Worm (Caenorhabditis elegans) whole organism, early embryonic: ENCODE results near the gene C54D10.9.

ENCODE experiments used
- B0310.2 ChIP-seq: sonication (generic microtip); optimal IDR thresholded peaks from 2 replicates; lab custom pipeline; 2016; ENCODE audit warnings: mild to moderate bottlenecking, missing genetic modification characterization, missing compliant biosample characterization
- F13C5.2 ChIP-seq: sonication (generic microtip); optimal IDR thresholded peaks from 2 replicates; lab custom pipeline; 2017; ENCODE audit warnings: mild to moderate bottlenecking, missing genetic modification characterization, inconsistent platforms, missing compliant biosample characterization
- aly-1 ChIP-seq: sonication (generic microtip); optimal IDR thresholded peaks from 2 replicates; lab custom pipeline; 2016; ENCODE audit warnings: missing genetic modification characterization, missing compliant biosample characterization
- ama-1 ChIP-seq: fragments of 150-350 bp; optimal IDR thresholded peaks from 2 replicates; lab custom pipeline; 2014
- ceh-13 ChIP-seq: fragments of 200-800 bp; sonication (Bioruptor generic); optimal IDR thresholded peaks from 2 replicates; lab custom pipeline; 2018; ENCODE audit warnings: mild to moderate bottlenecking, missing genetic modification characterization, missing compliant biosample characterization
- ceh-36 ChIP-seq: sonication (generic microtip); optimal IDR thresholded peaks from 2 replicates; lab custom pipeline; 2016; ENCODE audit warnings: missing genetic modification characterization, inconsistent platforms, missing compliant biosample characterization
- ets-7 ChIP-seq: sonication (generic microtip); optimal IDR thresholded peaks from 2 replicates; lab custom pipeline; 2016; ENCODE audit warnings: missing genotype, missing genetic modification characterization, missing compliant biosample characterization
- flt-1 ChIP-seq: fragments of 200-800 bp; sonication (Bioruptor generic); IDR thresholded peaks from 2 replicates; pipeline ENCODE4 v1.3.6; 2022; ENCODE audit warnings: missing genetic modification characterization, missing compliant biosample characterization
- hmbx-1 ChIP-seq: sonication (generic microtip); optimal IDR thresholded peaks from 2 replicates; lab custom pipeline; 2016; ENCODE audit warnings: mild to moderate bottlenecking, missing genetic modification characterization, missing compliant biosample characterization
- hmg-4 ChIP-seq: fragments of 200-800 bp; sonication (Bioruptor generic); optimal IDR thresholded peaks from 2 replicates; lab custom pipeline; 2018; ENCODE audit warnings: mild to moderate bottlenecking, missing genetic modification characterization, missing compliant biosample characterization
- hnd-1 ChIP-seq: sonication (generic microtip); optimal IDR thresholded peaks from 2 replicates; lab custom pipeline; 2016; ENCODE audit warnings: missing genetic modification characterization, missing compliant biosample characterization
- pes-1 ChIP-seq: fragments of 200-800 bp; sonication (Bioruptor generic); IDR thresholded peaks from 2 replicates; pipeline ENCODE4 v1.3.6; 2022; ENCODE audit warnings: missing genetic modification reagents, missing genetic modification characterization, missing compliant biosample characterization
- scrt-1 ChIP-seq: fragments of 200-800 bp; sonication (Bioruptor generic); IDR thresholded peaks from 2 replicates; pipeline ENCODE4 v1.3.6; 2022; ENCODE audit warnings: missing genetic modification characterization, missing compliant biosample characterization
- sea-1 ChIP-seq: fragments of 200-800 bp; sonication (Bioruptor generic); conservative IDR thresholded peaks from 2 replicates; pipeline ENCODE4 v1.3.6; 2022; ENCODE audit warnings: missing genetic modification characterization, missing compliant biosample characterization
- tbx-11 ChIP-seq: fragments of 200-800 bp; sonication (Bioruptor generic); IDR thresholded peaks from 2 replicates; pipeline ENCODE4 v1.3.6; 2022; ENCODE audit warnings: missing genetic modification characterization, missing compliant biosample characterization
- tbx-37 ChIP-seq: fragments of 200-800 bp; sonication (Bioruptor generic); conservative IDR thresholded peaks from 2 replicates; pipeline ENCODE4 v1.3.6; 2022; ENCODE audit warnings: missing genetic modification reagents, missing genetic modification characterization, missing compliant biosample characterization
- tra-4 ChIP-seq: sonication (generic microtip); optimal IDR thresholded peaks from 2 replicates; lab custom pipeline; 2017; ENCODE audit warnings: missing genetic modification characterization, missing compliant biosample characterization

The C54D10.9 gene

ce11 chrV:12450441-12450840 lies 3.5 kb downstream of the C54D10.9 start, which contains the start of gene F28C1.1:
Gene F28C1.1, plus strand, starts transcription at chrV:12450805.
- TF ChIP-seq tbx-37 (GFP tag; lab: Robert Waterston, UW), result no peak
- TF ChIP-seq hnd-1 (tag; lab: Kevin White, UChicago), result no peak
- TF ChIP-seq tbx-11 (GFP tag; lab: Robert Waterston, UW), result no peak
- peak; percentile 17 for TF ChIP-seq F13C5.2 (tag; lab: Kevin White, UChicago)

DNA sequence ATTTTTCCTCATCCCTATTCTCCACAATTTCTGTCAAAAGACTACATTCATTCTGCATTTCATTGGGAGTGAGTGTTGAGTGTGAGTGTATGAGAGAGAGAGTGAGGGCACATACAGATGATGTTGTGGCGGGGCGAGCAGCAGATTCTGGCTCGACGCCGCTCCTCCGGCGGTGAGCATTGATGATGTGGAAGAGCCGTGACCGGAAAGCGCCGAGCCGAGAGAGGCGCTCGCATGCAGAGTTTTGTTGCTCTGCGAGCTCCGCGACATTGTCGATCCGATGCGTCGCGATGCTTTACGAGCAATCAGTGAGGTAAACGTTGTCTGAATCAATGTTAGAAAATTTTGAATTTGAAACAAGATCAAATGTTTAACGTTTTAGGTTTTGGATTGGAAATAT lies 8.7 kb downstream of the C54D10.9 start:
- TF ChIP-seq tbx-37 (GFP tag; lab: Robert Waterston, UW) (no peak), scrt-1 (GFP tag; lab: Robert Waterston, UW) (no peak), hmg-4 (GFP tag; lab: Kevin White, UChicago) (no peak), ceh-36 (tag; lab: Kevin White, UChicago) (no peak), ceh-13 (GFP tag; lab: Kevin White, UChicago) (no peak), hnd-1 (tag; lab: Kevin White, UChicago) (no peak), F13C5.2 (tag; lab: Kevin White, UChicago) (no peak), aly-1 (tag; lab: Kevin White, UChicago) (no peak), hmbx-1 (tag; lab: Kevin White, UChicago) (no peak), pes-1 (GFP tag; lab: Robert Waterston, UW) (no peak), B0310.2 (tag; lab: Kevin White, UChicago) (no peak)

DNA sequence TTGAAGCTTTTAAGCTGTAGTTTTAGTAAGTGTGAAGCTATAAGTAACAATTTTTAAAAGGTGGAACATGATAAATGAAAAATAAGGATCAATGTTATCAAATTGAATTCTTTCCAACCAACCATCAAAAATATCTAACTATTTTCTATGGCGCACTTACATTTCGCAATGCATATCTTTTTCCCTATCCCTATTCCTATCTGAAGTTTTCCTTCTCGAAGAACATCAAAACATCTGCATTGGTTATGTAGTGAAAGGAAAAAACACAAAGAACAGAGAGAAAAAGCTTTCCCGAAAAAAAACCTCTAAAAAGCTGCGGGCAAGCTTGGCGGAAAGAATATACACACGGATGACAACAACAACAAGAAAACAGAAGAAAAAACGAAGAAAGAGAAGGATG lies 13.6 kb downstream of the C54D10.9 start:
- TF ChIP-seq aly-1 (tag; lab: Kevin White, UChicago), result no peak
- no peak for TF ChIP-seq hmg-4 (GFP tag; lab: Kevin White, UChicago)
- no peak for TF ChIP-seq scrt-1 (GFP tag; lab: Robert Waterston, UW)
- no peak for TF ChIP-seq ceh-36 (tag; lab: Kevin White, UChicago)
- no peak for TF ChIP-seq ama-1 (lab: Kevin White, UChicago)
- no peak for TF ChIP-seq tra-4
- no peak for TF ChIP-seq flt-1 (GFP tag; lab: Robert Waterston, UW)
- TF ChIP-seq hmbx-1 (tag; lab: Kevin White, UChicago), result no peak
- no peak for TF ChIP-seq sea-1 (GFP tag; lab: Robert Waterston, UW)
- no peak for TF ChIP-seq pes-1 (GFP tag; lab: Robert Waterston, UW)
- TF ChIP-seq tbx-37 (GFP tag; lab: Robert Waterston, UW), result no peak
- no peak for TF ChIP-seq tbx-11 (GFP tag; lab: Robert Waterston, UW)
- TF ChIP-seq B0310.2 (tag; lab: Kevin White, UChicago), result no peak
- no peak for TF ChIP-seq ets-7 (tag; lab: Kevin White, UChicago)
- TF ChIP-seq ceh-13 (GFP tag; lab: Kevin White, UChicago), result no peak
- no peak for TF ChIP-seq hnd-1 (tag; lab: Kevin White, UChicago)
- no peak for TF ChIP-seq F13C5.2 (tag; lab: Kevin White, UChicago)

ce11 chrV:12462908-12463307 lies 16.0 kb downstream of the C54D10.9 start, which contains the start of gene egl-10:
Gene egl-10, minus strand, starts transcription at chrV:12463008.
- no peak for TF ChIP-seq hnd-1 (tag; lab: Kevin White, UChicago)
- TF ChIP-seq scrt-1 (GFP tag; lab: Robert Waterston, UW), result no peak
- TF ChIP-seq aly-1 (tag; lab: Kevin White, UChicago), result no peak
- TF ChIP-seq tra-4, result no peak
- TF ChIP-seq B0310.2 (tag; lab: Kevin White, UChicago), result no peak
- no peak for TF ChIP-seq hmbx-1 (tag; lab: Kevin White, UChicago)
- TF ChIP-seq tbx-37 (GFP tag; lab: Robert Waterston, UW), result no peak
- no peak for TF ChIP-seq F13C5.2 (tag; lab: Kevin White, UChicago)
- no peak for TF ChIP-seq flt-1 (GFP tag; lab: Robert Waterston, UW)
- no peak for TF ChIP-seq hmg-4 (GFP tag; lab: Kevin White, UChicago)
- no peak for TF ChIP-seq tbx-11 (GFP tag; lab: Robert Waterston, UW)
- no peak for TF ChIP-seq ets-7 (tag; lab: Kevin White, UChicago)
- TF ChIP-seq ama-1 (lab: Kevin White, UChicago), result no peak
- no peak for TF ChIP-seq pes-1 (GFP tag; lab: Robert Waterston, UW)
- no peak for TF ChIP-seq ceh-13 (GFP tag; lab: Kevin White, UChicago)
- no peak for TF ChIP-seq ceh-36 (tag; lab: Kevin White, UChicago)
- TF ChIP-seq sea-1 (GFP tag; lab: Robert Waterston, UW), result no peak

- TF ChIP-seq tbx-37 (GFP tag; lab: Robert Waterston, UW) (no peak), tbx-11 (GFP tag; lab: Robert Waterston, UW) (no peak), hmg-4 (GFP tag; lab: Kevin White, UChicago) (peak; percentile 43), F13C5.2 (tag; lab: Kevin White, UChicago) (no peak), ceh-13 (GFP tag; lab: Kevin White, UChicago) (no peak), hnd-1 (tag; lab: Kevin White, UChicago) (no peak), B0310.2 (tag; lab: Kevin White, UChicago) (no peak), flt-1 (GFP tag; lab: Robert Waterston, UW) (no peak)
Observed at ce11 chrV:12465399-12465798, 18.4 kb downstream of the C54D10.9 start.

- TF ChIP-seq tbx-37 (GFP tag; lab: Robert Waterston, UW) (no peak), ceh-36 (tag; lab: Kevin White, UChicago) (no peak), tbx-11 (GFP tag; lab: Robert Waterston, UW) (no peak), aly-1 (tag; lab: Kevin White, UChicago) (no peak), hmbx-1 (tag; lab: Kevin White, UChicago) (no peak), tra-4 (no peak), B0310.2 (tag; lab: Kevin White, UChicago) (no peak), scrt-1 (GFP tag; lab: Robert Waterston, UW) (no peak)
Observed at ce11 chrV:12466653-12467052, 19.7 kb downstream of the C54D10.9 start.

- TF ChIP-seq ceh-36 (tag; lab: Kevin White, UChicago) (no peak), aly-1 (tag; lab: Kevin White, UChicago) (no peak), ama-1 (lab: Kevin White, UChicago) (no peak), tra-4 (no peak), pes-1 (GFP tag; lab: Robert Waterston, UW) (no peak), F13C5.2 (tag; lab: Kevin White, UChicago) (no peak), tbx-37 (GFP tag; lab: Robert Waterston, UW) (no peak), flt-1 (GFP tag; lab: Robert Waterston, UW) (no peak), ceh-13 (GFP tag; lab: Kevin White, UChicago) (no peak), scrt-1 (GFP tag; lab: Robert Waterston, UW) (no peak), hnd-1 (tag; lab: Kevin White, UChicago) (no peak), ets-7 (tag; lab: Kevin White, UChicago) (no peak), tbx-11 (GFP tag; lab: Robert Waterston, UW) (no peak), B0310.2 (tag; lab: Kevin White, UChicago) (no peak), sea-1 (GFP tag; lab: Robert Waterston, UW) (no peak), hmg-4 (GFP tag; lab: Kevin White, UChicago) (no peak), hmbx-1 (tag; lab: Kevin White, UChicago) (no peak)
Observed at ce11 chrV:12467755-12468154, 20.8 kb downstream of the C54D10.9 start.
